Fruit fly (Drosophila melanogaster): ENCODE data around the gene CG45065.
A peak's percentile ranks its signal among the peaks of the same experiment; 100 is the strongest.

CG45065 gene

dm6 chrX:14882536-14883118 lies at the start of gene CG45065, which contains the start of gene CG45064:
TSS of gene CG45065 (minus strand) at chrX:14882586.
TSS of gene CG45064 (minus strand) at chrX:14882586.
- no peak for TF ChIP-seq gl (tag; optimal IDR thresholded peaks at IDR 0.05)
- TF ChIP-seq CG4496 (GFP tag; IDR thresholded peaks at IDR 0.05) = peak; percentile 92
- peak; percentile 54 for TF ChIP-seq Snoo (tag; optimal IDR thresholded peaks at IDR 0.05)
- TF ChIP-seq CG17806 (tag; optimal IDR thresholded peaks at IDR 0.05) = peak; percentile 70
- no peak for TF ChIP-seq D1 (tag; optimal IDR thresholded peaks at IDR 0.05)
- peak; percentile 56 for TF ChIP-seq CG14655 (GFP tag; optimal IDR thresholded peaks at IDR 0.05)
- TF ChIP-seq CG8159 (tag; optimal IDR thresholded peaks at IDR 0.05) = peak; percentile 67
- TF ChIP-seq CG13204 (GFP tag; optimal IDR thresholded peaks at IDR 0.05) = no peak
- peak; percentile 85 for TF ChIP-seq Pif1B (GFP tag; optimal IDR thresholded peaks at IDR 0.05)
- peak; percentile 89 for TF ChIP-seq Pif1A (GFP tag; optimal IDR thresholded peaks at IDR 0.05)
- peak; percentile 73 for TF ChIP-seq CG8301 (tag; optimal IDR thresholded peaks at IDR 0.05)
- TF ChIP-seq CG32121 (GFP tag; IDR thresholded peaks at IDR 0.05) = peak; percentile 91
- no peak for TF ChIP-seq EcR (GFP tag; optimal IDR thresholded peaks at IDR 0.05)
- TF ChIP-seq rn (GFP tag; IDR thresholded peaks at IDR 0.05) = peak; percentile 71
- peak; percentile 68 for TF ChIP-seq CG9948 (tag; optimal IDR thresholded peaks at IDR 0.05)
- TF ChIP-seq CG12605 (GFP tag; IDR thresholded peaks at IDR 0.05) = peak; percentile 82
- TF ChIP-seq CG15710 (tag; optimal IDR thresholded peaks at IDR 0.05) = peak; percentile 61
- 0 out of 2 replicates have a peak, but pooled peaks have one; percentile 38 for TF ChIP-seq CG10348 (GFP tag; IDR thresholded peaks at IDR 0.05)
- TF ChIP-seq Ets98B (GFP tag; IDR thresholded peaks at IDR 0.05) = peak; percentile 93
- peak; percentile 87 for TF ChIP-seq fd96Ca (GFP tag; IDR thresholded peaks at IDR 0.05)
- TF ChIP-seq CG34367 (tag; optimal IDR thresholded peaks at IDR 0.05) = peak; percentile 37

dm6 chrX:14931296-14931695 lies 48.9 kb upstream of the CG45065 start:
- TF ChIP-seq EcR (GFP tag; optimal IDR thresholded peaks at IDR 0.05) (no peak), Snoo (tag; optimal IDR thresholded peaks at IDR 0.05) (no peak), CG9948 (tag; optimal IDR thresholded peaks at IDR 0.05) (no peak), fd96Ca (GFP tag; IDR thresholded peaks at IDR 0.05) (no peak), gl (tag; optimal IDR thresholded peaks at IDR 0.05) (no peak), CG13204 (GFP tag; optimal IDR thresholded peaks at IDR 0.05) (no peak), Ets98B (GFP tag; IDR thresholded peaks at IDR 0.05) (no peak), CG14655 (GFP tag; optimal IDR thresholded peaks at IDR 0.05) (no peak), CG12605 (GFP tag; IDR thresholded peaks at IDR 0.05) (no peak), CG15710 (tag; optimal IDR thresholded peaks at IDR 0.05) (no peak), CG10348 (GFP tag; IDR thresholded peaks at IDR 0.05) (no peak), CG17806 (tag; optimal IDR thresholded peaks at IDR 0.05) (no peak), rn (GFP tag; IDR thresholded peaks at IDR 0.05) (no peak), Pif1B (GFP tag; optimal IDR thresholded peaks at IDR 0.05) (no peak), CG8301 (tag; optimal IDR thresholded peaks at IDR 0.05) (no peak)

dm6 chrX:14929813-14930212 lies 47.4 kb upstream of the CG45065 start:
- TF ChIP-seq fd96Ca (GFP tag; IDR thresholded peaks at IDR 0.05) (no peak), CG12605 (GFP tag; IDR thresholded peaks at IDR 0.05) (no peak)

- TF ChIP-seq Snoo (tag; optimal IDR thresholded peaks at IDR 0.05) (no peak), fd96Ca (GFP tag; IDR thresholded peaks at IDR 0.05) (no peak), CG14655 (GFP tag; optimal IDR thresholded peaks at IDR 0.05) (no peak), CG32121 (GFP tag; IDR thresholded peaks at IDR 0.05) (no peak), CG10348 (GFP tag; IDR thresholded peaks at IDR 0.05) (no peak), CG15710 (tag; optimal IDR thresholded peaks at IDR 0.05) (no peak), Pif1A (GFP tag; optimal IDR thresholded peaks at IDR 0.05) (no peak), CG13204 (GFP tag; optimal IDR thresholded peaks at IDR 0.05) (no peak), CG8301 (tag; optimal IDR thresholded peaks at IDR 0.05) (no peak), EcR (GFP tag; optimal IDR thresholded peaks at IDR 0.05) (no peak)
Measured at dm6 chrX:14928844-14929243, 46.5 kb upstream of the CG45065 start, which contains the start of gene CG32591. TSS of gene CG32591 (minus strand) at chrX:14928944.

dm6 chrX:14923277-14924019 lies 41.1 kb upstream of the CG45065 start, which contains the start of gene CG9503:
TSS of gene CG9503 (minus strand) at chrX:14923493.
- TF ChIP-seq CG32121 (GFP tag; IDR thresholded peaks at IDR 0.05) (no peak), CG13204 (GFP tag; optimal IDR thresholded peaks at IDR 0.05) (no peak), CG9948 (tag; optimal IDR thresholded peaks at IDR 0.05) (no peak), D1 (tag; optimal IDR thresholded peaks at IDR 0.05) (no peak), Ets98B (GFP tag; IDR thresholded peaks at IDR 0.05) (no peak; the same call in 1 of the 2 replicates), fd96Ca (GFP tag; IDR thresholded peaks at IDR 0.05) (no peak), EcR (GFP tag; optimal IDR thresholded peaks at IDR 0.05) (no peak), CG8301 (tag; optimal IDR thresholded peaks at IDR 0.05) (no peak), CG14655 (GFP tag; optimal IDR thresholded peaks at IDR 0.05) (no peak), Snoo (tag; optimal IDR thresholded peaks at IDR 0.05) (no peak)

All from whole organism, pupa.